Worm (Caenorhabditis elegans) whole organism, late embryonic: Measurements from ENCODE around the gene Y43F8B.13.

Experiments used
- C38D4.7 ChIP-seq: fragments of 200-800 bp; sonication (Bioruptor generic); optimal IDR thresholded peaks from 2 replicates; lab custom pipeline; 2018; ENCODE audit warnings: mild to moderate bottlenecking, missing genetic modification characterization, moderate library complexity, missing compliant biosample characterization
- ama-1 ChIP-seq: fragments of 150-350 bp; optimal IDR thresholded peaks from 2 replicates; lab custom pipeline; 2014
- ceh-2 ChIP-seq: sonication (generic microtip); optimal IDR thresholded peaks from 2 replicates; lab custom pipeline; 2016; ENCODE audit warnings: missing genotype, missing genetic modification characterization, missing compliant biosample characterization
- ceh-34 ChIP-seq: sonication (generic microtip); optimal IDR thresholded peaks from 2 replicates; lab custom pipeline; 2016; ENCODE audit warnings: mild to moderate bottlenecking, missing genetic modification characterization, missing compliant biosample characterization
- ceh-48 ChIP-seq: sonication (generic microtip); optimal IDR thresholded peaks from 2 replicates; lab custom pipeline; 2016; ENCODE audit warnings: missing genetic modification characterization, inconsistent platforms, missing compliant biosample characterization
- dmd-4 ChIP-seq: sonication (generic microtip); optimal IDR thresholded peaks from 2 replicates; lab custom pipeline; 2016; ENCODE audit warnings: borderline replicate concordance, missing genetic modification characterization, missing compliant biosample characterization
- elt-2 ChIP-seq: sonication (generic microtip); optimal IDR thresholded peaks from 2 replicates; lab custom pipeline; 2016; ENCODE audit warnings: missing genetic modification reagents, missing genetic modification characterization, missing compliant biosample characterization
- ets-4 ChIP-seq: sonication (generic microtip); optimal IDR thresholded peaks from 2 replicates; lab custom pipeline; 2016; ENCODE audit warnings: missing genetic modification characterization, missing compliant biosample characterization
- eyg-1 ChIP-seq: sonication (generic microtip); optimal IDR thresholded peaks from 2 replicates; lab custom pipeline; 2016; ENCODE audit warnings: missing genotype, missing genetic modification characterization, missing compliant biosample characterization
- gmeb-2 ChIP-seq: sonication (generic microtip); optimal IDR thresholded peaks from 2 replicates; lab custom pipeline; 2016; ENCODE audit warnings: missing genetic modification characterization, inconsistent platforms, missing compliant biosample characterization
- hlh-15 ChIP-seq: sonication (generic microtip); optimal IDR thresholded peaks from 2 replicates; lab custom pipeline; 2016; ENCODE audit warnings: missing genetic modification characterization, missing compliant biosample characterization
- lim-6 ChIP-seq: sonication (generic microtip); optimal IDR thresholded peaks from 2 replicates; lab custom pipeline; 2016; ENCODE audit warnings: missing genetic modification characterization, missing compliant biosample characterization
- nhr-11 ChIP-seq: fragments of 150-350 bp; optimal IDR thresholded peaks from 2 replicates; lab custom pipeline; 2014; ENCODE audit warnings: missing biosample characterization, missing genetic modification characterization
- unc-3 ChIP-seq, 2 experiments: fragments of 200-800 bp in 1 of 2; sonication (Bioruptor generic) in 1 of 2; sonication (generic microtip) in 1 of 2; conservative IDR thresholded peaks in 1 of 2; optimal IDR thresholded peaks in 1 of 2; 2 replicates each; pipeline versions ENCODE4 v1.3.6 to Lab custom; 2016 to 2022; ENCODE audit warnings: missing compliant biosample characterization in 2 of 2, missing genetic modification characterization in 2 of 2, missing genetic modification reagents in 1 of 2

ce11 chrV:19428097-19428496 is 27.7 kb upstream of the Y43F8B.13 start:
- no peak for TF ChIP-seq gmeb-2
- no peak for TF ChIP-seq lim-6 (tag; lab: Kevin White, UChicago)
- no peak for TF ChIP-seq ceh-48 (tag; lab: Kevin White, UChicago)
- no peak for TF ChIP-seq elt-2 (tag; lab: Kevin White, UChicago)
- TF ChIP-seq dmd-4: no peak
- TF ChIP-seq ceh-2 (tag; lab: Kevin White, UChicago): no peak
- no peak for TF ChIP-seq unc-3 (GFP tag; conservative IDR thresholded peaks at IDR 0.05; lab: Robert Waterston, UW)
- no peak for TF ChIP-seq unc-3 (tag; optimal IDR thresholded peaks at IDR 0.05; lab: Kevin White, UChicago)
- no peak for TF ChIP-seq C38D4.7
- TF ChIP-seq ama-1: no peak
- TF ChIP-seq ets-4 (tag; lab: Kevin White, UChicago): no peak
- no peak for TF ChIP-seq hlh-15 (tag; lab: Kevin White, UChicago)
- TF ChIP-seq ceh-34: no peak
- no peak for TF ChIP-seq nhr-11 (tag; lab: Kevin White, UChicago)
- no peak for TF ChIP-seq eyg-1 (tag; lab: Kevin White, UChicago)
